Fruit fly (Drosophila melanogaster): Measurements from ENCODE around the gene CG4270.

CG4270 gene

DNA sequence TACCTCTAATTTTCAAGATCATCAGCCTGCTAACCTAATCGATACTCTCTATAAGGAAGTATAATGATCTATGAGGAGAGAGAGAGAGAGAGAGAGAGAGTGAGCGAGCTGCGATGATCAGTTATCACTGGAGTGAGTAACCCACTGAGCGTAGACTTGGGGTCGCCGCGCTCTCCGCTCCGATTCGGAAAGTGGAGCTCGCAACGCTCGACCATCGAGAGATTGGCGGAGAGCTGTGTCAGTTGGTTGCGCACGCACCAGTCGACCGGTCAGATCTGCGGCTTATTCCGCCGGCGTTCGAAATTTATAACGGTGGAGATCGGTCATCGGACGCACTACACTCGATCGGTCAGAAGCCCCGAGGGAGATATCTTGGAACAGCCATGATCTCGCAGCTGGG is 21.1 kb upstream of the CG4270 start, which contains the start of gene CG4267:
Gene CG4267 (plus strand): TSS at position 240 of the 400 bp plus-strand sequence.
- no peak for TF ChIP-seq noc (tag; optimal IDR thresholded peaks at IDR 0.05)

DNA sequence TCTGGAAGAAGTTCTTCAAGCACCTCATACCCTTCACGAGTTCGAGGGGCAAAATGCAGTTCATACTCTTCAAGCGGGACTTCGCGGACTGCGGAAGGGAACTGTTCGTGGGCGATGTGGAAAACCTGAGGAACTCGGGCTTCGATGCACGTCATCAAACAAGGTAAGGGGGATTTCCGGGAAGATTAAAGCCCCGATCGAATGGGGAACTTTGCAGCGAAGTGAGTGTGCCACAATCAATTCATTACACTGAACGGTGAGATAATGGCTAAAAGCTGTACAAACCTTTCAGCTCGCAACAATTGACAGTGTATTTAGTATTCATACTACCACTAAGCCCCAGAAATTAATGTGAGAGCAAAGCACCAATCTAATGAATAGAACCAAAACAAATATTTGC is 20.5 kb upstream of the CG4270 start:
- TF ChIP-seq noc (tag; optimal IDR thresholded peaks at IDR 0.05): no peak

DNA sequence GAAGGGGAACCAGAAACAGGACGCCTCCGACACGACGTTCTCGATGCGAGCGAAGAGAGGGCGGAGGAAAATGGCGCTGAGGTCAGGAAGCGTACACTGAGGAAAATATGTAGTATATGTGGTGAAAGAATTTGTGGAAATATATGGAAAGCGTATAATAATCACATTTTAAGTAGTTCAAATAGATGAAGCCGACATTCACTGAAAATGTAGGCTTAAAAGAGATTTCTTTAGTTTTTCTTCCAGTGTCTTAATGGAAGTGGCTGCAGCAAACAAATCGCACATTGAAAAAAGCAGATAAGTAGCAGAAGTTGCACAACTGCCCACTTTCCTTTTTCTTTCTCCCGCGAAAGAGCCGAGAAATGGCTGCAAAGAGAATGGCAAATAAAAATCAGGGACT is 13.7 kb upstream of the CG4270 start:
- TF ChIP-seq noc (tag; optimal IDR thresholded peaks at IDR 0.05): no peak

DNA sequence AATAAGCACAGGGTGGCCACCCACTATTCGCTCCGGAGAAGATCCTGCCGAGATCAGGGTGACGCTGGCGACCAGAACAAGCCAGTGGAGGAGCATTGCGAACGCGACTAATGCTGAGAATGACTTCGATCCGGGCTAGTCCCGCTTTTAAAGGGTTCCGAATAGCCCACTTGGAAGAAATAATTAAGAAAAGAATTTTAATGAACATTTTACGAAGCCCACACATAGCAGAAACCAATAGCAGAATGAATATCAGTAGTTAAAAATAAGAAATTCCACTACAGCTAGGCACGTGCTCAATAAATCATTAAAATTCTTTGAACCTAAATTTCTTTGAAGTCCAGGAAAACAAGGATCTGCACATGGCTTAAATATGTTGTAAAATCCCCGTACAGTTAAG is 12.1 kb upstream of the CG4270 start, which contains the start of gene Ser12:
Gene Ser12 (minus strand): TSS at position 101 of the 400 bp plus-strand sequence.
- TF ChIP-seq noc (tag; optimal IDR thresholded peaks at IDR 0.05): no peak

DNA sequence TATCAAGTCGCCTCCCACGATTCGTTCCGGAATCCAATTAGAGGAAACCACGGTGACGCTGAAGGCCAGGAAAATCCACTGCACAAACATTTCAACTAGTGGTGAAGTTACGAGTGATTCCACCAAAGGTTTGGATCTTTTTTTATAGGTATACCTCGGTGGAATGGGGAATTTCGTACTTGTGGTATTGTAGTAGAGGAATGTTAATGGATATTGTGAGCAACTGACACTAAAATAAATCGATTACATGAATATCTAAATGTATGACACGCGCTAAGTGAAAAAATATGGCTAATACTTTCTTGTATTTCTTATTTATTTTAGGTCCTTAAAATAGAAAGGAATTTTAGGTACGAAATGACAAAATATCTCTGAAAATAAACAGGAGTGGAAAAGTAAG is 11.0 kb upstream of the CG4270 start, which contains the start of gene CG17239:
Gene CG17239 (minus strand): TSS at position 101 of the 400 bp plus-strand sequence.
- no peak for TF ChIP-seq noc (tag; optimal IDR thresholded peaks at IDR 0.05)

DNA sequence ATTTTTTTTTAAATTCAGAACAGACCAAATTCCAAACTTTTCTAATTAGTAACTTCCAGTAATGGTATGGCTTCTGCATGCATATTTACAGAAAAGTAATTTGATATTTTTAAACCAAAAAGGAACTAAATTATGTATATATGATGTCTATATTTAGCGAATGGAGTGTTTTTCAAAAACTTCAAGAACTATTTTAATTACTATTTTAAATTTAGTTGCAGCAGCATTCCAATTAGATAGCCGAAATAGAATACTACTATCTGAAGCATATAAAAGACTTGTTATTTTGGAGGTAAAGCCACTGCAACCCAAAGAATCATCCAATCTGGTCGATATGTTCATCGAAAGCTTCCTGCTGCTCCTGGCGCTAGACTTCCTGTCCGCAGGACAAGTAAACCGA is 10.5 kb upstream of the CG4270 start, which contains the start of gene CG17234:
Gene CG17234 (plus strand): TSS at position 301 of the 400 bp plus-strand sequence.
- TF ChIP-seq noc (tag; optimal IDR thresholded peaks at IDR 0.05): no peak

DNA sequence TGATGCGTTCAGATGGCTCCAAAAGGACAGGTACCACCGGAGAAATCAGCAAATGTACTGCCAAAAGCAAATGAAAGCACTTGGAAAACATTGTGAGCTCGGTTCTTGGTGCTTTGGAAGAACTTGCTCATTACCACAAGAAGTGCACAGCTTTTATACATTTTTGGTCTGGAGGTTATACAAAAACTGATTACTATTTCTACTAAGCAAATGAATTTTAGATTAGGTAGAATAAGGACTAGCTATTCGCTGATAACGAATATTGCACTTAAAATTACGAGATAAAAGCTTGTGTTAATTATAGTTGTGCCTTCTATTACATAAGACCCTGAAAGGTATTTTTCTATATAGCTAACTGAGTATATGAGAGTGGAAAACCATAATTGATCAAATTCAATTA is 8.3 kb upstream of the CG4270 start, which contains the start of gene Send1:
Gene Send1 (minus strand): TSS at position 101 of the 400 bp plus-strand sequence.
- TF ChIP-seq noc (tag; optimal IDR thresholded peaks at IDR 0.05): no peak

DNA sequence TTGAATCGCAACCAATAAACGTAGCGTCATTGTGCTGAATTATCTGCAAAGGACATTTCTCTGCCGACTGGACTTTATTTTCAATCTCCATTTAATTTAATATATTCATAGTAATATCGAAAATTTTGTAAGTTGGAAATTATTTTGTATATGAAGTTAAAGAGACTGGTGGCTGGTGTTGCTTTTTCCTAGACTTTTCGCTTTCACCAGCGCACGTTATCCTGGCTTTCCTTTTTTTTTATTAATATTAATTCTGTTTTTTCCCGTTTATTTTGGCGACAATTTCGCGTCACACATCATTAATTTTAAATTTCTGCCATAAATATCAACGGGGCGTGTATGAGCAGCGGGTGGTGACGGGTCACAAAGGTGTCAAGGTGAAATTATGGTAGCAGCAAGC is 2.0 kb downstream of the CG4270 start, which contains the start of gene CG34049:
Gene CG34049 (minus strand): TSS at position 101 of the 400 bp plus-strand sequence.
- TF ChIP-seq noc (tag; optimal IDR thresholded peaks at IDR 0.05): no peak

DNA sequence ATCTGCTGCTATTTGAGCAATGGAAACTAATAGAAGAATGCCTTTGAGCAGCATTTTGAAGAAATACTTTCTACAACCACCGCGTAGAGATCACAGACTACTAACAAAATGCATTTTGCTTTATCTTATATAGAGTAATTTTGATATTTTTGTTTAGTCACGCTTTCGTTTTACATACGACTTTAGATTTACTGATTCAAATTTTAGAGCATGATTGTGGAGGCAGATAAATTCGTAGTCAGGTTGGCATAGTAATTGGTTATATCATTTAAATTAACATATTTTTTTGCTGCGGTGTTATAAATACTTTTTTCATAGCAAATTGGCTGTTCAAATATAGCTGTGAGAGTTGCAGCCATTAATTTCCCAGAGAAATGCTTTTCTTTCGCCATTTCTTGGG is 5.8 kb downstream of the CG4270 start, which contains the start of gene CG17242:
Gene CG17242 (minus strand): TSS at position 101 of the 400 bp plus-strand sequence.
- TF ChIP-seq noc (tag; optimal IDR thresholded peaks at IDR 0.05): no peak

DNA sequence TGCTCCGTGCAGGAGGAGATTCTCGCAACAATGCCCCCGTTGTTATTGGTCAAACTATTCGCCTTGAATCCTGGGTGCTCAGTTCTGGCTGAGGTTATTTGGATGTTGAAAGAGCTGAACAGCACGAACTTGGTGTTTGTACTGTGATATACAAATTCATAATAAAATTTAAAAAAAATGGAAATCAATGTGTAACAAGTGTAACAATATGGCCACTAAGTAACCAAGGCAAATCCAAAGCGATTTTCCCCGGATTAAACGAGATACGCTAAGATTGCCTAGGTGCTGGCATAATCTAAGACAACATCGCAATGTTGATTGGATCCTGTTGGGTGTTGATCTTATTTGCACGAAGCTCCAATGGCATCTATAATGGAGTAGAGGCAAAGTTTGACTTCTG is 21.6 kb downstream of the CG4270 start, which contains the start of gene CG4271:
Gene CG4271 (plus strand): TSS at position 301 of the 400 bp plus-strand sequence.
- TF ChIP-seq noc (tag; optimal IDR thresholded peaks at IDR 0.05): no peak

DNA sequence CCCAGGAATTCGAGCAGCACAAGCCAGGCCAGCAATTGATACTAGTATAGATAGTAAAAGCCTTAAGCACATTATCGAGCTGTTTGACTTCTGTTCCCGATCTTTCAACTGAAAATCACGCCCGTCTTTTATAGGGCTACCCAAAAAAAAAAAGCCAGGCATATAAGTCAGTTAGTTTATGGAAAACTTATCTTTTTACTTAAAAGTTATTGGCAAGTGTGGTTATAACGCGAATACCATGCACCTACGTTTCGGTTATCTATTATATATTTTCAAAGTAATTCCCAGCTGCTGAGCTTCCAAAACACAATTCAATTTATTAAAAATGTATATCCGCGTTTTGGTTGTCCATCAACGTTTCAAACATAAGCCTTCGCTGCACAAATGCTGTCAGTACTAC is 23.5 kb downstream of the CG4270 start, which contains the start of gene CG31681:
Gene CG31681 (minus strand): TSS at position 101 of the 400 bp plus-strand sequence.
- TF ChIP-seq noc (tag; optimal IDR thresholded peaks at IDR 0.05): no peak

DNA sequence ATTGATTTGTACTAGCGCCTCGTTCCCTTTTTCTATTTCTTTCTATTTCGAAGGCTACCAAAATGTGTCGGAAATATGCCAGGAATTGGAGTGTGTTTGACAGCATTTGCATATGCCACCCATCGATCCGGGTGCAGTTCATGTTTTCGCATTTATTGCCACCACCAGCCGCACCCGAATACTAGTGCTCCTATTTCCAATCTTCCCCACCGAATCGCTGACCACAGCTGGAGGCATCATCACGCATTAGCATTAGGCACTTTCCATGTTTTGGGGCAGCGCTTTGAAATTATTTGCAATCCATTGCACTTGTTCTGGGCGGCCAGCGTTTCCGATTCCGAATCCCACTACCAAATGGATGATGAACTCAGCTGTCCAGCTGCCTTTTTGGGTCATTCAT is 24.6 kb downstream of the CG4270 start, which contains the start of gene CG42658:
Gene CG42658 (minus strand): TSS at position 101 of the 400 bp plus-strand sequence.
- TF ChIP-seq noc (tag; optimal IDR thresholded peaks at IDR 0.05): no peak

DNA sequence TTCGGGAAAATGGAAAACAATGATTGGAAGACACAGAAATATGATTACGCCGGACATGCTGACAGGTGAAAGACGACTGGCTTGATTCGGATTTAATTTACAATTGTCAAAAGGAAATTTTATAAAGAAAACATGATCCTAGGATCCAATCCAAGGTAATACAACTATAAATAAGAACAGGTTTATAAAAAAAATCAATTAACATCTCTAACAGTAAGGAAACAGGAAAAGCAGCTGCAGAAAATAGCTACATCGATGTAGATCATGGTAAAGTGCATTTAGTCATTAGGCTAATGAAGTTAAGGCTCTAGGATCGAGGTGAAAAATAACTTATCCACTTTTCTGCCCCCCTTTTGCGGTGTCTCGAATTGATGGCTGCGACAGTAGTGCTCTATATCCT is 26.1 kb downstream of the CG4270 start, which contains the start of gene CG17237:
Gene CG17237 (minus strand): TSS at position 101 of the 400 bp plus-strand sequence.
- TF ChIP-seq noc (tag; optimal IDR thresholded peaks at IDR 0.05): no peak

DNA sequence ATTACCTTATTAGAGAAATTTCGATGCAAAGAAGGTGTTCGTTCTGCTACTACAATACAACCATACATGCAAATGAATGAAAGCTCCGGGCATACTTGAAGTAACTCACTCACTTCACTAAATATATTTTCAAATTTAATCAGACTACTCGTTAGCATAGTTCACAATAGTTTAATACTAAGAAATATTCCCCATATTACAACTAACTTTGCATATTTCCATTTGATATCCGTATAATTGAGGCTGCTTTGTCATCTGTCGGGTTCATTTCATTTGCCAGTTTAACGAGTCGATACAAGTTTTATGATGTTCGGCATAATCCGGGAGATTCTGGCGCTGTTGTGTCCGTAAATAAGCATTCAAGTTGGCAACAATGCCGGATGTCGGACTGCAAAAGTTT is 27.4 kb downstream of the CG4270 start, which contains the start of gene robl22E:
Gene robl22E (minus strand): TSS at position 101 of the 400 bp plus-strand sequence.
- TF ChIP-seq noc (tag; optimal IDR thresholded peaks at IDR 0.05): no peak

DNA sequence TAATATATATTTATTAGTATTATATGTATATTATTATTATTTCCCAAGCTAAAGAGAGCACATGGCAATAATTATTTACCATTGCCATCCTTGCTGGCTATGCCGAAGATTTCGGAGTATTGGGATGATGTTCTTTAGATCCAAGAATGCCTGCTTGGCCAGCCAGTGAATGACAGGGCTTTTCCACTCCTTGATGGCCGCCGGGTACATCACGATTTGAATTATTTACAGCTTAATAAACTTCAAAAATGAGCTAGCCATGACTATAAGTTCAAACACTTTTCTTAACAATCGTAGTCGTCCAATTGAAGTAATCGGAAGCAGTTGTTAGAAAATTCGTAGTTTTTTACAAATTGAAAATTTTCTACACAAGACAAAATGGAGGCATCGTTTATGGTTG is 36.6 kb downstream of the CG4270 start, which contains the start of gene CG31949:
Gene CG31949 (plus strand): TSS at position 301 of the 400 bp plus-strand sequence.
- no peak for TF ChIP-seq noc (tag; optimal IDR thresholded peaks at IDR 0.05)

DNA sequence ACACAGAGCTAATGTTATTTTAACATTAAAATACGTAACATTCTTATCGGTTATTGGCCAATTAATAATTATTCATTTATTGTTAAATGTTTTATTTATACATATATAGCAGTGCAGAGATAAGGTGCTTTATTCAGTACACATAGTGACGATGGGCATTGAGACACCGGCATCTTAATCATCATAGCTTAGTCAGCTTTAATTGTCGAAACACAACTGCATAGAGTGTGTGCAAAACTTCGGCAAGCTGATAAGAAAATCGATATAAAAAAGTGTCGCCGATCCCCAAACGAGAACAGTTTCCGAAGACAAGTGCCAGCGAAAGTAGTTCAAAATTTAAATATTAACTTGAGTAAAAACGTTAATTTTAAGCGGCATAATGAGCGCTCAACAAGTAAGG is 44.4 kb downstream of the CG4270 start, which contains the start of gene CG16995:
Gene CG16995 (plus strand): TSS at position 301 of the 400 bp plus-strand sequence.
- no peak for TF ChIP-seq noc (tag; optimal IDR thresholded peaks at IDR 0.05)

DNA sequence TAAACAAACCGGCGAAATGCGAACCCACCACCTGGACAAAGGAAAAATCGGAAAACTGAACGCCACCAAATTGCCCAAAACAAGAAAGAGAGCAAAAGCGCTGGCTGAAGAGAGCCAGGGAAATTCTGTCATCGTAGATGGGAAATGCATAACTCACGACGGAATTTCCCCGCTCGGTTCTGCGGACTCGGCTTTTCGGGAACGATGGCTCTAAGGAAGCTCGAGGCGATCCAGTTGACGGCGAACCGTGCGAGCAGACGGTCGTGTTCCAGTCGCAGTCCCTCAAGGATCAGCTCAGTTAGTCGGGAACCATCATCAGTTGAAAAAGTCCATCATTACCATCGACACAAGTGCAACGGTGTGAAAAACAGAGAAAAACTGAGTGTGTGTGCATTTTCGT is 48.2 kb downstream of the CG4270 start, which contains the start of gene eys:
Gene eys (plus strand): TSS at position 232 of the 400 bp plus-strand sequence.
- no peak for TF ChIP-seq noc (tag; optimal IDR thresholded peaks at IDR 0.05)

Measured in whole organism, larva.